ENCODE assay signal across 5 worm cellular contexts in genomic region chrX:10903416-10903815, ce11.
TF ChIP-seq lines count a peak whose summit lies in the region.

No protein-coding gene starts in this region.

TF ChIP-seq in whole organism, L1 larva, 84 proteins besides CTCF, POLR2A, EP300 and RAD21:
- peak; percentile 26 for TF ChIP-seq nhr-20 (tag; optimal IDR thresholded peaks at IDR 0.05; lab: Kevin White, UChicago)
- TF ChIP-seq unc-30 (tag; optimal IDR thresholded peaks at IDR 0.05; lab: Kevin White, UChicago): no peak
- TF ChIP-seq elt-2 (tag; optimal IDR thresholded peaks at IDR 0.05; lab: Kevin White, UChicago): no peak
- TF ChIP-seq pqm-1 (tag; optimal IDR thresholded peaks at IDR 0.05; lab: Kevin White, UChicago): no peak
- peak; percentile 32 for TF ChIP-seq nhr-71 (tag; optimal IDR thresholded peaks at IDR 0.05; lab: Kevin White, UChicago)
- TF ChIP-seq dpl-1 (GFP tag; optimal IDR thresholded peaks at IDR 0.05; lab: Kevin White, UChicago): no peak
- no peak for TF ChIP-seq pax-3 (tag; optimal IDR thresholded peaks at IDR 0.05; lab: Kevin White, UChicago)

TF ChIP-seq in whole organism, L2 larva, 48 proteins besides CTCF, POLR2A, EP300 and RAD21:
- TF ChIP-seq fos-1 (tag; optimal IDR thresholded peaks at IDR 0.05; lab: Kevin White, UChicago) (peak; percentile 66), aly-2 (tag; optimal IDR thresholded peaks at IDR 0.05; lab: Kevin White, UChicago) (no peak), sma-9 (GFP tag; optimal IDR thresholded peaks at IDR 0.05; lab: Kevin White, UChicago) (peak; percentile 35), sma-9 (tag; optimal IDR thresholded peaks at IDR 0.05; lab: Kevin White, UChicago) (no peak)

TF ChIP-seq in whole organism, L3 larva, 47 proteins besides CTCF, POLR2A, EP300 and RAD21:
- TF ChIP-seq elt-1 (tag; optimal IDR thresholded peaks at IDR 0.05; lab: Kevin White, UChicago) (no peak), daf-12 (tag; optimal IDR thresholded peaks at IDR 0.05; lab: Kevin White, UChicago) (no peak), snpc-4 (tag; optimal IDR thresholded peaks at IDR 0.05; lab: Kevin White, UChicago) (no peak), egl-5 (tag; optimal IDR thresholded peaks at IDR 0.05; lab: Kevin White, UChicago) (no peak), nhr-23 (tag; optimal IDR thresholded peaks at IDR 0.05; lab: Kevin White, UChicago) (peak; percentile 16), pha-4 (tag; optimal IDR thresholded peaks at IDR 0.05; lab: Kevin White, UChicago) (no peak), nhr-12 (tag; optimal IDR thresholded peaks at IDR 0.05; lab: Kevin White, UChicago) (no peak), elt-2 (tag; optimal IDR thresholded peaks at IDR 0.05; lab: Kevin White, UChicago) (peak; percentile 27), nhr-237 (tag; optimal IDR thresholded peaks at IDR 0.05; lab: Kevin White, UChicago) (no peak)

TF ChIP-seq in whole organism, L4 larva, 104 proteins besides CTCF, POLR2A, EP300 and RAD21 (continues in another document):
- TF ChIP-seq dmd-6 (GFP tag; IDR thresholded peaks at IDR 0.05; lab: Robert Waterston, UW) (peak; percentile 32; the same call in 1 of the 2 replicates), T26A8.4 (GFP tag; IDR thresholded peaks at IDR 0.05; lab: Robert Waterston, UW) (no peak), Y5F2A.4 (GFP tag; optimal IDR thresholded peaks at IDR 0.05; lab: Kevin White, UChicago) (no peak), zfp-2 (tag; optimal IDR thresholded peaks at IDR 0.05; lab: Kevin White, UChicago) (no peak), vab-7 (GFP tag; IDR thresholded peaks at IDR 0.05; lab: Robert Waterston, UW) (no peak), F49E8.2 (tag; optimal IDR thresholded peaks at IDR 0.05; lab: Kevin White, UChicago; ENCODE audit: borderline replicate concordance) (no peak), unc-130 (GFP tag; optimal IDR thresholded peaks at IDR 0.05; lab: Kevin White, UChicago) (no peak), skn-1 (tag; optimal IDR thresholded peaks at IDR 0.05; lab: Kevin White, UChicago) (no peak), saeg-2 (GFP tag; IDR thresholded peaks at IDR 0.05; lab: Robert Waterston, UW) (no peak), aly-2 (tag; optimal IDR thresholded peaks at IDR 0.05; lab: Kevin White, UChicago) (no peak), spr-1 (tag; optimal IDR thresholded peaks at IDR 0.05; lab: Kevin White, UChicago) (no peak), dmd-8 (GFP tag; IDR thresholded peaks at IDR 0.05; lab: Robert Waterston, UW) (no peak), nhr-25 (tag; optimal IDR thresholded peaks at IDR 0.05; lab: Kevin White, UChicago; ENCODE audit: borderline replicate concordance, insufficient read depth) (no peak), nhr-48 (tag; optimal IDR thresholded peaks at IDR 0.05; lab: Kevin White, UChicago) (peak; percentile 53), dmd-9 (GFP tag; IDR thresholded peaks at IDR 0.05; lab: Robert Waterston, UW) (no peak), ceh-20 (GFP tag; IDR thresholded peaks at IDR 0.05; lab: Robert Waterston, UW) (0 out of 2 replicates have a peak, but pooled peaks have one; percentile 27), php-3 (GFP tag; IDR thresholded peaks at IDR 0.05; lab: Robert Waterston, UW) (no peak), lin-1 (GFP tag; IDR thresholded peaks at IDR 0.05; lab: Robert Waterston, UW) (no peak), mxl-2 (GFP tag; conservative IDR thresholded peaks at IDR 0.05; lab: Robert Waterston, UW) (no peak), mep-1 (tag; optimal IDR thresholded peaks at IDR 0.05; lab: Kevin White, UChicago) (no peak), tra-1 (GFP tag; IDR thresholded peaks at IDR 0.05; lab: Robert Waterston, UW) (no peak), hlh-30 (tag; optimal IDR thresholded peaks at IDR 0.05; lab: Kevin White, UChicago; ENCODE audit: insufficient read depth) (peak; percentile 6), dpl-1 (GFP tag; optimal IDR thresholded peaks at IDR 0.05; lab: Kevin White, UChicago) (no peak), unc-62 (GFP tag; optimal IDR thresholded peaks at IDR 0.05 in 1 of 2; lab: Kevin White, UChicago) (peak in 1 of 2 experiments; percentile 45), unc-62 (tag; optimal IDR thresholded peaks at IDR 0.05; lab: Kevin White, UChicago) (no peak), lsy-2 (tag; optimal IDR thresholded peaks at IDR 0.05; lab: Kevin White, UChicago) (no peak), zip-2 (tag; optimal IDR thresholded peaks at IDR 0.05; lab: Kevin White, UChicago) (no peak), madf-9 (GFP tag; conservative IDR thresholded peaks at IDR 0.05; lab: Robert Waterston, UW) (no peak), unc-39 (tag; optimal IDR thresholded peaks at IDR 0.05; lab: Kevin White, UChicago) (no peak), mdl-1 (tag; optimal IDR thresholded peaks at IDR 0.05; lab: Kevin White, UChicago) (peak in 1 of 2 experiments; percentile 77), T20F7.1 (GFP tag; optimal IDR thresholded peaks at IDR 0.05; lab: Kevin White, UChicago) (no peak), nhr-111 (GFP tag; optimal IDR thresholded peaks at IDR 0.05; lab: Kevin White, UChicago) (no peak), nhr-11 (tag; optimal IDR thresholded peaks at IDR 0.05; lab: Kevin White, UChicago) (no peak), lir-3 (tag; optimal IDR thresholded peaks at IDR 0.05; lab: Kevin White, UChicago) (no peak), nhr-28 (tag; optimal IDR thresholded peaks at IDR 0.05; lab: Kevin White, UChicago) (no peak), F37D6.2 (tag; optimal IDR thresholded peaks at IDR 0.05; lab: Kevin White, UChicago) (no peak), Y105C5A.15 (GFP tag; IDR thresholded peaks at IDR 0.05; lab: Robert Waterston, UW) (no peak), lin-29 (GFP tag; IDR thresholded peaks at IDR 0.05; lab: Robert Waterston, UW) (no peak)

TF ChIP-seq in whole organism, young adult, 124 proteins besides CTCF, POLR2A, EP300 and RAD21:
- no peak for TF ChIP-seq ceh-40 (GFP tag; IDR thresholded peaks at IDR 0.05; lab: Robert Waterston, UW)
- peak; percentile 5 for TF ChIP-seq nhr-80 (tag; optimal IDR thresholded peaks at IDR 0.05; lab: Kevin White, UChicago)
- peak; percentile 10 for TF ChIP-seq ztf-26 (tag; optimal IDR thresholded peaks at IDR 0.05; lab: Kevin White, UChicago)
